Fruit fly (Drosophila melanogaster): ENCODE results near the gene mura.

Gene mura

dm6 chr3R:9572929-9573811 is 21.6 kb upstream of the mura start (continued):
- TF ChIP-seq ato (GFP tag; IDR thresholded peaks at IDR 0.05; ENCODE audit: partially characterized antibody), result no peak
- TF ChIP-seq ind (GFP tag; optimal IDR thresholded peaks at IDR 0.05), result no peak
- no peak; the same call in 1 of the 2 replicates for TF ChIP-seq lmd (GFP tag; IDR thresholded peaks at IDR 0.05)
- no peak for TF ChIP-seq repo (GFP tag; optimal IDR thresholded peaks at IDR 0.05)
- TF ChIP-seq CG3847 (GFP tag; IDR thresholded peaks at IDR 0.05), result no peak
- no peak for TF ChIP-seq CG12942 (GFP tag; optimal IDR thresholded peaks at IDR 0.05)
- no peak for TF ChIP-seq tgo (GFP tag; IDR thresholded peaks at IDR 0.05)
- TF ChIP-seq CG7839 (tag; optimal IDR thresholded peaks at IDR 0.05), result no peak
- TF ChIP-seq oc (tag; optimal IDR thresholded peaks at IDR 0.05), result no peak
- TF ChIP-seq CG11695 (GFP tag; IDR thresholded peaks at IDR 0.05), result no peak
- TF ChIP-seq CG4282 (GFP tag; optimal IDR thresholded peaks at IDR 0.05), result no peak
- peak; percentile 86 for TF ChIP-seq crol (GFP tag; IDR thresholded peaks at IDR 0.05)
- TF ChIP-seq CG2202 (tag; optimal IDR thresholded peaks at IDR 0.05), result no peak
- no peak for TF ChIP-seq CG3726 (GFP tag; IDR thresholded peaks at IDR 0.05)
- no peak for TF ChIP-seq CG7963 (GFP tag; IDR thresholded peaks at IDR 0.05; ENCODE audit: partially characterized antibody)
- TF ChIP-seq CG3065 (GFP tag; optimal IDR thresholded peaks at IDR 0.05), result no peak
- no peak for TF ChIP-seq dmrt11E (tag; optimal IDR thresholded peaks at IDR 0.05)
- TF ChIP-seq NC2α (GFP tag; optimal IDR thresholded peaks at IDR 0.05), result no peak
- no peak for TF ChIP-seq NK7.1 (GFP tag; optimal IDR thresholded peaks at IDR 0.05)
- TF ChIP-seq wek (GFP tag; optimal IDR thresholded peaks at IDR 0.05), result no peak
- peak; percentile 55; the same call in 1 of the 2 replicates for TF ChIP-seq tna (GFP tag; IDR thresholded peaks at IDR 0.05; ENCODE audit: partially characterized antibody)
- TF ChIP-seq CG12391 (tag; optimal IDR thresholded peaks at IDR 0.05), result no peak
- no peak for TF ChIP-seq NfI (GFP tag; optimal IDR thresholded peaks at IDR 0.05)
- TF ChIP-seq CG31441 (GFP tag; IDR thresholded peaks at IDR 0.05), result no peak
- TF ChIP-seq gro (GFP tag; optimal IDR thresholded peaks at IDR 0.05), result no peak
- peak; percentile 72 for TF ChIP-seq Ets65A (GFP tag)
- no peak for TF ChIP-seq ems (GFP tag; optimal IDR thresholded peaks at IDR 0.05)
- TF ChIP-seq CG18262 (tag; optimal IDR thresholded peaks at IDR 0.05), result no peak
- TF ChIP-seq sd (tag; optimal IDR thresholded peaks at IDR 0.05), result peak; percentile 76
- TF ChIP-seq grn (GFP tag; optimal IDR thresholded peaks at IDR 0.05), result peak; percentile 88
- TF ChIP-seq Hey (tag; optimal IDR thresholded peaks at IDR 0.05), result no peak
- no peak for TF ChIP-seq Max (GFP tag; optimal IDR thresholded peaks at IDR 0.05)
- no peak for TF ChIP-seq CG17612 (GFP tag; IDR thresholded peaks at IDR 0.05)
- peak; percentile 38; the same call in 1 of the 2 replicates for TF ChIP-seq CG14441 (GFP tag; IDR thresholded peaks at IDR 0.05)
- no peak for TF ChIP-seq CG6813 (GFP tag; optimal IDR thresholded peaks at IDR 0.05)
- TF ChIP-seq pan (optimal IDR thresholded peaks at IDR 0.05), result no peak
- no peak for TF ChIP-seq pan (GFP tag; optimal IDR thresholded peaks at IDR 0.05 in 1 of 2, IDR thresholded peaks at IDR 0.05 in 1 of 2)
- TF ChIP-seq CG3281 (GFP tag; optimal IDR thresholded peaks at IDR 0.05), result no peak
- TF ChIP-seq sc (optimal IDR thresholded peaks at IDR 0.05), result no peak
- TF ChIP-seq sc (GFP tag; optimal IDR thresholded peaks at IDR 0.05), result no peak
- TF ChIP-seq MBD-R2 (GFP tag; IDR thresholded peaks at IDR 0.05), result no peak
- TF ChIP-seq Hmx (GFP tag; optimal IDR thresholded peaks at IDR 0.05), result no peak
- no peak for TF ChIP-seq sens (GFP tag)
- no peak for TF ChIP-seq CG8089 (GFP tag; optimal IDR thresholded peaks at IDR 0.05)
- no peak for TF ChIP-seq eve (GFP tag; optimal IDR thresholded peaks at IDR 0.05)
- TF ChIP-seq CG8290 (GFP tag; optimal IDR thresholded peaks at IDR 0.05), result no peak
- peak in 1 of 2 experiments; percentile 28 for TF ChIP-seq CG8290 (tag; optimal IDR thresholded peaks at IDR 0.05)
- TF ChIP-seq Elba2 (GFP tag; optimal IDR thresholded peaks at IDR 0.05), result no peak
- no peak for TF ChIP-seq HHEX (GFP tag; optimal IDR thresholded peaks at IDR 0.05)
- peak; percentile 11 for TF ChIP-seq Fer1 (GFP tag; optimal IDR thresholded peaks at IDR 0.05)
- no peak for TF ChIP-seq phol (tag; optimal IDR thresholded peaks at IDR 0.05)
